Fruit fly (Drosophila melanogaster): ENCODE data around the gene Ocho.

The Ocho gene

dm6 chr3L:14977536-14978495 lies 3.2 kb downstream of the Ocho start (continued):
- no peak for TF ChIP-seq dati (GFP tag; IDR thresholded peaks at IDR 0.05)
- peak; percentile 24 for TF ChIP-seq Six4 (GFP tag; optimal IDR thresholded peaks at IDR 0.05)
- TF ChIP-seq sug (tag; optimal IDR thresholded peaks at IDR 0.05) = peak; percentile 57
- peak; percentile 46 for TF ChIP-seq Nf-YC (tag; optimal IDR thresholded peaks at IDR 0.05)
- no peak for TF ChIP-seq Hmr (GFP tag; optimal IDR thresholded peaks at IDR 0.05)
- TF ChIP-seq H2.0 (GFP tag; IDR thresholded peaks at IDR 0.05) = 0 out of 2 replicates have a peak, but pooled peaks have one; percentile 11
- peak; percentile 83 for TF ChIP-seq GATAe (GFP tag; conservative IDR thresholded peaks at IDR 0.05)
- peak; percentile 72 for TF ChIP-seq tio (GFP tag; optimal IDR thresholded peaks at IDR 0.05)
- TF ChIP-seq Scr (GFP tag; IDR thresholded peaks at IDR 0.05; ENCODE audit: partially characterized antibody) = no peak
- peak; percentile 60 for TF ChIP-seq CG30403 (GFP tag; optimal IDR thresholded peaks at IDR 0.05)
- peak; percentile 70 for TF ChIP-seq zfh1 (GFP tag; IDR thresholded peaks at IDR 0.05)
- TF ChIP-seq z (GFP tag; IDR thresholded peaks at IDR 0.05) = peak; percentile 72; the same call in 2 of the 3 replicates
- peak; percentile 18 for TF ChIP-seq CG15269 (tag; optimal IDR thresholded peaks at IDR 0.05)
- TF ChIP-seq CG4617 (GFP tag; optimal IDR thresholded peaks at IDR 0.05; ENCODE audit: borderline replicate concordance) = peak; percentile 3
- peak; percentile 33 for TF ChIP-seq CG12219 (GFP tag; optimal IDR thresholded peaks at IDR 0.05)
- TF ChIP-seq CG4404 (GFP tag; IDR thresholded peaks at IDR 0.05) = 0 out of 2 replicates have a peak, but pooled peaks have one; percentile 29
- no peak for TF ChIP-seq h (optimal IDR thresholded peaks at IDR 0.05)
- peak; percentile 43; the same call in 2 of the 3 replicates for TF ChIP-seq CG34422 (GFP tag; IDR thresholded peaks at IDR 0.05)
- TF ChIP-seq YL-1 (GFP tag; optimal IDR thresholded peaks at IDR 0.05) = peak; percentile 35
- peak; percentile 64 for TF ChIP-seq Hr3 (GFP tag; optimal IDR thresholded peaks at IDR 0.05)
- peak; percentile 49; the same call in 1 of the 2 replicates for TF ChIP-seq lmd (GFP tag; IDR thresholded peaks at IDR 0.05)
- TF ChIP-seq gce (GFP tag; IDR thresholded peaks at IDR 0.05) = 0 out of 3 replicates have a peak, but pooled peaks have one; percentile 25
- no peak for TF ChIP-seq CG14860 (GFP tag; IDR thresholded peaks at IDR 0.05; ENCODE audit: partially characterized antibody)
- TF ChIP-seq HLH54F (GFP tag; optimal IDR thresholded peaks at IDR 0.05) = no peak
- no peak for TF ChIP-seq CG10274 (GFP tag; optimal IDR thresholded peaks at IDR 0.05)
- no peak for TF ChIP-seq Dref (GFP tag; IDR thresholded peaks at IDR 0.05)
- TF ChIP-seq CG13775 (GFP tag; optimal IDR thresholded peaks at IDR 0.05) = peak; percentile 77
- TF ChIP-seq CG1832 (GFP tag; optimal IDR thresholded peaks at IDR 0.05) = no peak
- TF ChIP-seq NK7.1 (GFP tag; optimal IDR thresholded peaks at IDR 0.05) = no peak
- no peak for TF ChIP-seq da (GFP tag; optimal IDR thresholded peaks at IDR 0.05)
- TF ChIP-seq jigr1 (GFP tag; IDR thresholded peaks at IDR 0.05) = no peak
- peak; percentile 57; the same call in 1 of the 2 replicates for TF ChIP-seq CG4360 (GFP tag; IDR thresholded peaks at IDR 0.05)
- peak; percentile 32 for TF ChIP-seq CG7786 (GFP tag; optimal IDR thresholded peaks at IDR 0.05)
- peak; percentile 93 for TF ChIP-seq sens (GFP tag)
- TF ChIP-seq MTF-1 (GFP tag; optimal IDR thresholded peaks at IDR 0.05; ENCODE audit: borderline replicate concordance) = peak; percentile 38
- TF ChIP-seq Sox100B (GFP tag; optimal IDR thresholded peaks at IDR 0.05) = peak; percentile 51
- no peak for TF ChIP-seq dimm (GFP tag; IDR thresholded peaks at IDR 0.05)
- TF ChIP-seq Blimp-1 (GFP tag; optimal IDR thresholded peaks at IDR 0.05) = peak; percentile 7
- TF ChIP-seq Fer1 (GFP tag; optimal IDR thresholded peaks at IDR 0.05) = no peak
- TF ChIP-seq chm (GFP tag; IDR thresholded peaks at IDR 0.05) = peak; percentile 79
- no peak for TF ChIP-seq kah (GFP tag; optimal IDR thresholded peaks at IDR 0.05)
- 0 out of 2 replicates have a peak, but pooled peaks have one; percentile 17 for TF ChIP-seq CG1024 (GFP tag; IDR thresholded peaks at IDR 0.05)
- TF ChIP-seq dpn (GFP tag; optimal IDR thresholded peaks at IDR 0.05) = peak; percentile 1 to 2
- peak; percentile 54 for TF ChIP-seq sqz (GFP tag; optimal IDR thresholded peaks at IDR 0.05)
- TF ChIP-seq CG17361 (GFP tag; IDR thresholded peaks at IDR 0.05) = peak; percentile 91
- TF ChIP-seq oc (tag; optimal IDR thresholded peaks at IDR 0.05) = peak; percentile 54
- peak in 1 of 2 experiments; percentile 59 for TF ChIP-seq eve (GFP tag; optimal IDR thresholded peaks at IDR 0.05)
- TF ChIP-seq CG10654 (GFP tag; optimal IDR thresholded peaks at IDR 0.05) = peak; percentile 11
- TF ChIP-seq Adf1 (GFP tag; IDR thresholded peaks at IDR 0.05) = peak; percentile 95
